Fruit fly (Drosophila melanogaster) whole organism, wandering third instar larva: ENCODE data around the gene CG7320.

Experiments used
- Abd-B ChIP-seq: fragments of >200 bp; optimal IDR thresholded peaks from 2 replicates; lab custom pipeline; 2017; ENCODE audit warnings: missing biosample characterization, missing genetic modification characterization
- HLH106 ChIP-seq: fragments of 200-800 bp; optimal IDR thresholded peaks from 3 replicates; lab custom pipeline; 2019; ENCODE audit warnings: missing biosample characterization, mild to moderate bottlenecking, missing genetic modification characterization, moderate library complexity
- Hr78 ChIP-seq: fragments of >200 bp; optimal IDR thresholded peaks from 2 replicates; lab custom pipeline; 2017; ENCODE audit warnings: missing biosample characterization, missing genetic modification characterization
- Hr83 ChIP-seq: fragments of 200-300 bp; sonication (Bioruptor generic); optimal IDR thresholded peaks from 2 replicates; lab custom pipeline; 2016; ENCODE audit warnings: missing biosample characterization, mild to moderate bottlenecking, missing genetic modification characterization, moderate library complexity; ENCODE audit not compliant: poor library complexity, severe bottlenecking
- Jra ChIP-seq: sonication (Bioruptor generic); optimal IDR thresholded peaks from 2 replicates; lab custom pipeline; 2016; ENCODE audit warnings: missing biosample characterization, missing genetic modification characterization
- Mio ChIP-seq: sonication (Bioruptor generic); optimal IDR thresholded peaks from 2 replicates; lab custom pipeline; 2016; ENCODE audit warnings: missing biosample characterization, missing genetic modification characterization
- Myc ChIP-seq: fragments of >200 bp; optimal IDR thresholded peaks from 2 replicates; lab custom pipeline; 2017
- N ChIP-seq: fragments of >200 bp; optimal IDR thresholded peaks from 2 replicates; lab custom pipeline; 2018; ENCODE audit warnings: missing biosample characterization, missing external identifiers, missing genetic modification characterization
- OdsH ChIP-seq: fragments of 200-800 bp; sonication (Bioruptor generic); optimal IDR thresholded peaks from 2 replicates; lab custom pipeline; 2016; ENCODE audit warnings: missing biosample characterization, mild to moderate bottlenecking, missing genetic modification characterization
- Sp1 ChIP-seq: fragments of 200-800 bp; sonication (Bioruptor generic); optimal IDR thresholded peaks from 3 replicates; lab custom pipeline; 2019; ENCODE audit warnings: missing biosample characterization, mild to moderate bottlenecking, missing genetic modification characterization, moderate library complexity
- Vsx2 ChIP-seq: fragments of 200-300, 225-300 bp; sonication (Bioruptor generic); optimal IDR thresholded peaks from 2 replicates; lab custom pipeline; 2018; ENCODE audit warnings: missing biosample characterization, missing genetic modification characterization; ENCODE audit not compliant: partially characterized antibody
- dl ChIP-seq, 2 experiments: fragments of 175-275, 200-275 bp in 1 of 2; fragments of 200-275 bp in 1 of 2; sonication (Bioruptor generic); optimal IDR thresholded peaks; lab custom pipeline; 2018; ENCODE audit warnings: mild to moderate bottlenecking in 2 of 2, missing biosample characterization in 2 of 2, missing genetic modification characterization in 2 of 2, moderate library complexity in 2 of 2; ENCODE audit not compliant: partially characterized antibody in 2 of 2, insufficient read depth in 1 of 2
- dmrt93B ChIP-seq: fragments of 200-800 bp; sonication (Bioruptor generic); optimal IDR thresholded peaks from 2 replicates; lab custom pipeline; 2018; ENCODE audit warnings: missing biosample characterization, mild to moderate bottlenecking, missing genetic modification characterization
- dsf ChIP-seq: sonication (Bioruptor generic); optimal IDR thresholded peaks from 2 replicates; lab custom pipeline; 2016; ENCODE audit warnings: missing biosample characterization, missing genetic modification characterization, borderline replicate concordance
- foxo ChIP-seq, 2 experiments: fragments of 200-800 bp; sonication (Bioruptor generic); optimal IDR thresholded peaks; 2 replicates in 1 of 2; 3 replicates in 1 of 2; lab custom pipeline; 2016 to 2017; ENCODE audit warnings: missing biosample characterization in 2 of 2, missing genetic modification characterization in 2 of 2
- lola ChIP-seq: fragments of >200 bp; optimal IDR thresholded peaks from 2 replicates; lab custom pipeline; 2017; ENCODE audit warnings: missing biosample characterization, missing genetic modification characterization
- pan ChIP-seq: fragments of >200 bp; optimal IDR thresholded peaks from 2 replicates; lab custom pipeline; 2017
- psq ChIP-seq: fragments of 200-800 bp; sonication (Bioruptor generic); optimal IDR thresholded peaks from 3 replicates; lab custom pipeline; 2017; ENCODE audit warnings: missing biosample characterization, mild to moderate bottlenecking, missing genetic modification characterization, moderate library complexity
- rgr ChIP-seq: fragments of 200-800 bp; sonication (Bioruptor generic); optimal IDR thresholded peaks from 3 replicates; lab custom pipeline; 2016; ENCODE audit warnings: missing biosample characterization, mild to moderate bottlenecking, missing genetic modification characterization
- sage ChIP-seq: fragments of 200-800 bp; sonication (Bioruptor generic); optimal IDR thresholded peaks from 2 replicates; lab custom pipeline; 2016; ENCODE audit warnings: missing biosample characterization, mild to moderate bottlenecking, missing genetic modification characterization
- sv ChIP-seq: fragments of 200-800 bp; sonication (Bioruptor generic); optimal IDR thresholded peaks from 3 replicates; lab custom pipeline; 2016; ENCODE audit warnings: missing biosample characterization, missing genetic modification characterization
- tai ChIP-seq: sonication (Bioruptor generic); optimal IDR thresholded peaks from 2 replicates; lab custom pipeline; 2016; ENCODE audit warnings: missing biosample characterization, missing genetic modification characterization
- usp ChIP-seq: fragments of >200 bp; optimal IDR thresholded peaks from 2 replicates; lab custom pipeline; 2017; ENCODE audit warnings: missing biosample characterization, missing genetic modification characterization
- woc ChIP-seq: sonication (Bioruptor generic); optimal IDR thresholded peaks from 2 replicates; lab custom pipeline; 2016; ENCODE audit warnings: missing biosample characterization, mild to moderate bottlenecking, missing genetic modification characterization

Gene CG7320

dm6 chr3L:18248110-18248791, 47.0 kb downstream of the CG7320 start:
- no peak for TF ChIP-seq HLH106 (tag; lab: Kevin White, UChicago)
- no peak for TF ChIP-seq sage
- no peak for TF ChIP-seq Sp1
- no peak for TF ChIP-seq Hr78 (GFP tag; lab: Kevin White, UChicago)
- TF ChIP-seq woc, result no peak
- no peak for TF ChIP-seq tai (GFP tag; lab: Kevin White, UChicago)
- no peak for TF ChIP-seq dsf (GFP tag; lab: Kevin White, UChicago)
- TF ChIP-seq dmrt93B, result no peak
- TF ChIP-seq Myc, result no peak
- no peak for TF ChIP-seq Hr83 (GFP tag; lab: Kevin White, UChicago)
- no peak for TF ChIP-seq usp

- no peak for TF ChIP-seq Hr78 (GFP tag; lab: Kevin White, UChicago)
- TF ChIP-seq foxo (GFP tag; optimal IDR thresholded peaks at IDR 0.05; lab: Kevin White, UChicago), result peak in 1 of 2 experiments; percentile 28
- TF ChIP-seq HLH106 (tag; lab: Kevin White, UChicago), result no peak
- TF ChIP-seq Abd-B, result no peak
- TF ChIP-seq N (GFP tag; lab: Kevin White, UChicago), result no peak
- no peak for TF ChIP-seq Myc
Measured at dm6 chr3L:18248815-18249214, 47.5 kb downstream of the CG7320 start.

- no peak for TF ChIP-seq tai (GFP tag; lab: Kevin White, UChicago)
Measured at dm6 chr3L:18250652-18251051, 49.4 kb downstream of the CG7320 start.

dm6 chr3L:18251788-18252187, 50.5 kb downstream of the CG7320 start, which contains the start of gene CheA75a:
Gene CheA75a, plus strand, starts transcription at chr3L:18252088.
- TF ChIP-seq psq (GFP tag; lab: Kevin White, UChicago) (no peak), pan (lab: Kevin White, UChicago) (no peak), N (GFP tag; lab: Kevin White, UChicago) (no peak), OdsH (GFP tag; lab: Kevin White, UChicago) (no peak), tai (GFP tag; lab: Kevin White, UChicago) (no peak), lola (no peak), dl (GFP tag; optimal IDR thresholded peaks at IDR 0.05; lab: Kevin White, UChicago; ENCODE audit: insufficient read depth in 1 of 2, partially characterized antibody in 2 of 2) (no peak), Hr83 (GFP tag; lab: Kevin White, UChicago) (no peak), Jra (GFP tag; lab: Kevin White, UChicago) (no peak), Mio (no peak), HLH106 (tag; lab: Kevin White, UChicago) (no peak), rgr (no peak), sv (GFP tag; lab: Kevin White, UChicago) (no peak), Vsx2 (GFP tag; lab: Kevin White, UChicago) (no peak)
